Fruit fly (Drosophila melanogaster): ENCODE results near the gene zetaCOP.

dm6 chr3L:16664146-16664722 lies 9.1 kb downstream of the zetaCOP start:
- TF ChIP-seq Myc (optimal IDR thresholded peaks at IDR 0.05), result no peak
- TF ChIP-seq h (GFP tag; optimal IDR thresholded peaks at IDR 0.05), result no peak
- TF ChIP-seq Rel (GFP tag; optimal IDR thresholded peaks at IDR 0.05), result no peak
- no peak for TF ChIP-seq Rel (tag; optimal IDR thresholded peaks at IDR 0.05)
- TF ChIP-seq Abd-B (GFP tag; optimal IDR thresholded peaks at IDR 0.05), result no peak
